Worm (Caenorhabditis elegans): ENCODE results near the gene R10E9.2.

- no peak for TF ChIP-seq nhr-76 (tag; optimal IDR thresholded peaks at IDR 0.05)
- TF ChIP-seq bed-3 (GFP tag; optimal IDR thresholded peaks at IDR 0.05): no peak
- no peak for TF ChIP-seq nhr-237 (tag; optimal IDR thresholded peaks at IDR 0.05)
- TF ChIP-seq nhr-28 (tag; optimal IDR thresholded peaks at IDR 0.05): no peak
- no peak for TF ChIP-seq ceh-83 (GFP tag; optimal IDR thresholded peaks at IDR 0.05)
- no peak for TF ChIP-seq ces-1 (GFP tag; optimal IDR thresholded peaks at IDR 0.05)
- no peak for TF ChIP-seq elt-1 (tag; optimal IDR thresholded peaks at IDR 0.05; ENCODE audit: borderline replicate concordance, insufficient read depth)
- no peak for TF ChIP-seq snpc-4 (tag; optimal IDR thresholded peaks at IDR 0.05)
- TF ChIP-seq elt-3 (tag; optimal IDR thresholded peaks at IDR 0.05): no peak
- no peak for TF ChIP-seq unc-39 (tag; optimal IDR thresholded peaks at IDR 0.05)
Measured at ce11 chrIII:3927450-3927849, 36.7 kb downstream of the R10E9.2 start.

Measured in whole organism, mixed stage, embryonic.